Fruit fly (Drosophila melanogaster) whole organism, embryonic: Measurements from ENCODE around the gene Cyt-c1L.
A peak's percentile ranks its signal among the peaks of the same experiment; 100 is the strongest.

ENCODE experiments used
- Abd-B ChIP-seq: fragments of 200-800 bp; sonication (Bioruptor generic); optimal IDR thresholded peaks from 2 replicates; lab custom pipeline; 2018; ENCODE audit warnings: missing biosample characterization, mild to moderate bottlenecking, missing genetic modification characterization, moderate library complexity
- Aef1 ChIP-seq: fragments of 200-800 bp; sonication (Bioruptor generic); IDR thresholded peaks from 3 replicates; pipeline ENCODE4 v1.3.6; 2022; ENCODE audit warnings: missing biosample characterization, missing genetic modification characterization
- Antp ChIP-seq: fragments of 200-800 bp; sonication (Bioruptor generic); optimal IDR thresholded peaks from 3 replicates; lab custom pipeline; 2016; ENCODE audit warnings: missing biosample characterization, missing genetic modification characterization
- Atf3 ChIP-seq: fragments of 200-800 bp; sonication (Bioruptor generic); optimal IDR thresholded peaks from 3 replicates; lab custom pipeline; 2016; ENCODE audit warnings: missing biosample characterization, missing genetic modification characterization
- Blimp-1 ChIP-seq: fragments of 200-800 bp; sonication (Bioruptor generic); optimal IDR thresholded peaks from 3 replicates; lab custom pipeline; 2018; ENCODE audit warnings: missing biosample characterization, missing genetic modification characterization, mild to moderate bottlenecking, moderate library complexity, missing genetic modification reagents
- CG11504 ChIP-seq: fragments of 200-800 bp; sonication (Bioruptor generic); optimal IDR thresholded peaks from 3 replicates; lab custom pipeline; 2019; ENCODE audit warnings: missing biosample characterization, mild to moderate bottlenecking, missing genetic modification characterization, moderate library complexity
- CG15479 ChIP-seq: fragments of 200-800 bp; sonication (Bioruptor generic); optimal IDR thresholded peaks from 3 replicates; lab custom pipeline; 2019; ENCODE audit warnings: missing biosample characterization, mild to moderate bottlenecking, missing genetic modification characterization, moderate library complexity
- CG16863 ChIP-seq: fragments of 200-800 bp; sonication (Bioruptor generic); optimal IDR thresholded peaks from 3 replicates; lab custom pipeline; 2016; ENCODE audit warnings: missing biosample characterization, missing genetic modification characterization
- CG17612 ChIP-seq: fragments of 200-800 bp; sonication (Bioruptor generic); IDR thresholded peaks from 2 replicates; pipeline ENCODE4 v1.3.6; 2022; ENCODE audit warnings: missing biosample characterization, missing genetic modification characterization
- CG18011 ChIP-seq: fragments of 200-800 bp; sonication (Bioruptor generic); optimal IDR thresholded peaks from 2 replicates; lab custom pipeline; 2017; ENCODE audit warnings: missing biosample characterization, missing genetic modification characterization, mild to moderate bottlenecking, moderate library complexity, missing genotype
- CG1832 ChIP-seq: fragments of 200-800 bp; sonication (Bioruptor generic); optimal IDR thresholded peaks from 2 replicates; lab custom pipeline; 2017; ENCODE audit warnings: missing biosample characterization, mild to moderate bottlenecking, missing genetic modification characterization, inconsistent platforms
- CG2202 ChIP-seq: fragments of 200-800 bp; sonication (Bioruptor generic); optimal IDR thresholded peaks from 2 replicates; lab custom pipeline; 2018; ENCODE audit warnings: missing biosample characterization, mild to moderate bottlenecking, missing genetic modification characterization
- CG34422 ChIP-seq: fragments of 200-800 bp; sonication (Bioruptor generic); IDR thresholded peaks from 3 replicates; pipeline ENCODE4 v1.3.6; 2022; ENCODE audit warnings: missing biosample characterization, missing genetic modification characterization
- CG4404 ChIP-seq: fragments of 200-800 bp; sonication (Bioruptor generic); IDR thresholded peaks from 2 replicates; pipeline ENCODE4 v1.3.6; 2022; ENCODE audit warnings: missing biosample characterization, missing genetic modification characterization
- CG5245 ChIP-seq: fragments of 200-800 bp; sonication (Bioruptor generic); optimal IDR thresholded peaks from 3 replicates; lab custom pipeline; 2016; ENCODE audit warnings: missing biosample characterization, missing genetic modification characterization
- CG6254 ChIP-seq: fragments of 200-800 bp; sonication (Bioruptor generic); optimal IDR thresholded peaks from 3 replicates; lab custom pipeline; 2017; ENCODE audit warnings: mild to moderate bottlenecking, missing biosample characterization, missing genetic modification reagents, missing genetic modification characterization
- CG7745 ChIP-seq: fragments of 200-800 bp; sonication (Bioruptor generic); optimal IDR thresholded peaks from 2 replicates; lab custom pipeline; 2018; ENCODE audit warnings: missing biosample characterization, mild to moderate bottlenecking, missing genetic modification characterization, moderate library complexity
- CG8388 ChIP-seq: fragments of 200-800 bp; sonication (Bioruptor generic); optimal IDR thresholded peaks from 2 replicates; lab custom pipeline; 2019; ENCODE audit warnings: missing biosample characterization, mild to moderate bottlenecking, missing genetic modification characterization, moderate library complexity
- CG9609 ChIP-seq: fragments of 200-800 bp; sonication (Bioruptor generic); optimal IDR thresholded peaks from 3 replicates; lab custom pipeline; 2016; ENCODE audit warnings: missing biosample characterization, missing genetic modification characterization
- Camta ChIP-seq: fragments of 200-800 bp; sonication (Bioruptor generic); optimal IDR thresholded peaks from 2 replicates; lab custom pipeline; 2016; ENCODE audit warnings: missing biosample characterization, missing genetic modification characterization
- Doc2 ChIP-seq: fragments of 200-800 bp; sonication (Bioruptor generic); IDR thresholded peaks from 2 replicates; pipeline ENCODE4 v1.3.6; 2022; ENCODE audit warnings: missing biosample characterization, missing genetic modification characterization
- Drgx ChIP-seq: fragments of 200-800 bp; sonication (Bioruptor generic); IDR thresholded peaks from 2 replicates; pipeline ENCODE4 v1.3.6; 2022; ENCODE audit warnings: missing biosample characterization, missing genetic modification characterization
- GATAe ChIP-seq: fragments of 200-800 bp; sonication (Bioruptor generic); conservative IDR thresholded peaks from 2 replicates; pipeline ENCODE4 v1.3.6; 2022; ENCODE audit warnings: missing biosample characterization, missing genetic modification characterization
- Gug ChIP-seq: fragments of 200-800 bp; sonication (Bioruptor generic); IDR thresholded peaks from 4 replicates; pipeline ENCODE4 v1.3.6; 2022; ENCODE audit warnings: missing biosample characterization, missing genetic modification characterization
- Myb ChIP-seq: fragments of 200-800 bp; sonication (Bioruptor generic); optimal IDR thresholded peaks from 2 replicates; lab custom pipeline; 2016; ENCODE audit warnings: missing biosample characterization, missing genetic modification characterization
- Nf-YB ChIP-seq: fragments of 200-800 bp; sonication (Bioruptor generic); optimal IDR thresholded peaks from 3 replicates; lab custom pipeline; 2019; ENCODE audit warnings: missing biosample characterization, mild to moderate bottlenecking, missing genetic modification characterization, moderate library complexity
- Oaz ChIP-seq: fragments of 200-800 bp; sonication (Bioruptor generic); IDR thresholded peaks from 2 replicates; pipeline ENCODE4 v1.3.6; 2022; ENCODE audit warnings: missing biosample characterization, missing genetic modification characterization
- Sox102F ChIP-seq: fragments of 200-800 bp; sonication (Bioruptor generic); optimal IDR thresholded peaks from 2 replicates; lab custom pipeline; 2018; ENCODE audit warnings: missing biosample characterization, mild to moderate bottlenecking, missing genetic modification characterization, moderate library complexity
- Stat92E ChIP-seq, 3 experiments: fragments of >200 bp in 2 of 3; fragments of 200-800 bp in 1 of 3; sonication (Bioruptor generic) in 1 of 3; optimal IDR thresholded peaks; 2 replicates each; lab custom pipeline; 2017 to 2019; ENCODE audit warnings: missing biosample characterization in 3 of 3, missing genetic modification characterization in 3 of 3, mild to moderate bottlenecking in 1 of 3, moderate library complexity in 1 of 3
- TFAM ChIP-seq: fragments of 200-800 bp; sonication (Bioruptor generic); optimal IDR thresholded peaks from 2 replicates; lab custom pipeline; 2017; ENCODE audit warnings: missing biosample characterization, missing genetic modification characterization, inconsistent platforms
- ab ChIP-seq: fragments of 200-800 bp; sonication (Bioruptor generic); optimal IDR thresholded peaks from 2 replicates; lab custom pipeline; 2016; ENCODE audit warnings: missing biosample characterization, missing genetic modification characterization
- cad ChIP-seq: fragments of >200 bp; optimal IDR thresholded peaks from 2 replicates; lab custom pipeline; 2017; ENCODE audit warnings: missing biosample characterization, missing genetic modification characterization
- dimm ChIP-seq: fragments of 200-800 bp; sonication (Bioruptor generic); IDR thresholded peaks from 2 replicates; pipeline ENCODE4 v1.3.6; 2022; ENCODE audit warnings: missing biosample characterization, missing genetic modification characterization
- dmrt99B ChIP-seq: fragments of 200-800 bp; sonication (Bioruptor generic); optimal IDR thresholded peaks from 2 replicates; lab custom pipeline; 2018; ENCODE audit warnings: missing biosample characterization, mild to moderate bottlenecking, missing genetic modification characterization, moderate library complexity
- grau ChIP-seq: fragments of 200-800 bp; optimal IDR thresholded peaks from 3 replicates; lab custom pipeline; 2019; ENCODE audit warnings: missing biosample characterization, mild to moderate bottlenecking, missing genetic modification characterization, moderate library complexity
- hb ChIP-seq: fragments of 200-800 bp; sonication (Bioruptor generic); IDR thresholded peaks from 3 replicates; pipeline ENCODE4 v1.3.6; 2022; ENCODE audit warnings: missing biosample characterization, missing genetic modification characterization; ENCODE audit not compliant: partially characterized antibody
- hbn ChIP-seq: fragments of 200-800 bp; sonication (Bioruptor generic); IDR thresholded peaks from 2 replicates; pipeline ENCODE4 v1.3.6; 2022; ENCODE audit warnings: missing biosample characterization, missing genetic modification characterization; ENCODE audit not compliant: partially characterized antibody
- kah ChIP-seq: fragments of 200-800 bp; sonication (Bioruptor generic); optimal IDR thresholded peaks from 2 replicates; lab custom pipeline; 2018; ENCODE audit warnings: missing biosample characterization, mild to moderate bottlenecking, missing genetic modification characterization
- nau ChIP-seq: fragments of 200-800 bp; sonication (Bioruptor generic); optimal IDR thresholded peaks from 3 replicates; lab custom pipeline; 2017; ENCODE audit warnings: missing biosample characterization, mild to moderate bottlenecking, missing genetic modification characterization, missing genetic modification reagents
- pita ChIP-seq: fragments of 200-800 bp; sonication (Bioruptor generic); optimal IDR thresholded peaks from 2 replicates; lab custom pipeline; 2017; ENCODE audit warnings: missing biosample characterization, mild to moderate bottlenecking, missing genetic modification characterization
- rib ChIP-seq: fragments of 200-800 bp; sonication (Bioruptor generic); IDR thresholded peaks from 2 replicates; pipeline ENCODE4 v1.3.6; 2022; ENCODE audit warnings: missing biosample characterization, missing genetic modification characterization
- salm ChIP-seq: fragments of 200-800 bp; sonication (Bioruptor generic); optimal IDR thresholded peaks from 2 replicates; lab custom pipeline; 2018; ENCODE audit warnings: missing biosample characterization, mild to moderate bottlenecking, missing genetic modification characterization
- stc ChIP-seq: fragments of 200-800 bp; sonication (Bioruptor generic); IDR thresholded peaks from 2 replicates; pipeline ENCODE4 v1.3.6; 2022; ENCODE audit warnings: missing biosample characterization, missing genetic modification characterization

The Cyt-c1L gene

dm6 chr3R:29228745-29229448, 25.0 kb upstream of the Cyt-c1L start, which contains the start of gene Usp1 (continued):
- no peak for TF ChIP-seq CG1832 (GFP tag; lab: Kevin White, UChicago)
- TF ChIP-seq Gug (GFP tag; lab: Robert Waterston, UW): no peak
- no peak for TF ChIP-seq CG2202 (tag; lab: Kevin White, UChicago)
- TF ChIP-seq Blimp-1: peak; percentile 76
- TF ChIP-seq Antp (GFP tag; lab: Kevin White, UChicago): no peak
- peak; percentile 87 for TF ChIP-seq hbn (GFP tag; lab: Robert Waterston, UW)
- no peak for TF ChIP-seq CG7745 (tag; lab: Kevin White, UChicago)
- TF ChIP-seq CG34422 (GFP tag; lab: Robert Waterston, UW): peak; percentile 52; the same call in 1 of the 3 replicates
- peak; percentile 98 for TF ChIP-seq hb (GFP tag; lab: Robert Waterston, UW)

DNA sequence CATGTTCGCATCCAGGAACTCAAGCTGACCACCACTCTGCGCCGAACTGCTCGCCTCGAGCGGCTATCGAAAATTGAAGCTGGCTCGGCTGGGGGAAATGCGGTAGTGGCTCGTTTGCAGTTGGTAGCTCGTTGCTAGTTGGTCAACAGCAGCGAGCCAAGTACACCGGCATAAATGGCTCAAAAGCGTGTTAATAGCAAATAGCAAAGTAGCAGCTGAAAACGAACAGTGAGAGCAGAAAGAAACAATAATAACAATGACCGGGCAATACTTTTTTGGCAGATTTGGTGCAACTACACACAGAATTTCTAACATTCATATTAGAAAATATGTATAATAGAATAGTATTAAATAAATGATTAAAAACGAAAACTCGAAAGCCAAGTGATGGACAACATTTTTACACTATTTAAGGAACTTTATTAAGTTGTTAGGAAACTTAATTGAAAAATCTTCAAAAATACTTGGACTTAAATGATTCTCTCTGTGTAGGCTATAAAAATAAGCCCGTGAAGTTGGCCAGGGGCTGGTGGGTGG, 23.8 kb upstream of the Cyt-c1L start, which contains the start of gene CG14507:
TSS of gene CG14507 (minus strand) at position 51 of the 537 bp plus-strand sequence.
- TF ChIP-seq Drgx (GFP tag; lab: Robert Waterston, UW) (peak; percentile 8; the same call in 1 of the 2 replicates), GATAe (GFP tag; lab: Robert Waterston, UW) (no peak)
- TF ChIP-seq, all 482 proteins: peak for 1

dm6 chr3R:29222891-29223842, 19.2 kb upstream of the Cyt-c1L start, which contains the start of the genes Cisd2 and Brd8:
Cisd2 (minus strand) TSS chr3R:29223428.
Brd8 (plus strand) TSS chr3R:29223485.
- TF ChIP-seq dimm (GFP tag; lab: Robert Waterston, UW) (no peak), CG11504 (no peak), salm (tag; lab: Kevin White, UChicago) (no peak), TFAM (GFP tag; lab: Kevin White, UChicago) (no peak), dmrt99B (no peak), CG6254 (GFP tag; lab: Kevin White, UChicago) (no peak), kah (GFP tag; lab: Kevin White, UChicago) (no peak), CG5245 (GFP tag; lab: Kevin White, UChicago) (no peak), Abd-B (GFP tag; lab: Kevin White, UChicago) (peak; percentile 31), Doc2 (GFP tag; lab: Robert Waterston, UW) (no peak), CG18011 (no peak), rib (GFP tag; lab: Robert Waterston, UW) (no peak), Sox102F (GFP tag; lab: Kevin White, UChicago) (no peak), Nf-YB (GFP tag; lab: Kevin White, UChicago) (no peak), grau (tag; lab: Kevin White, UChicago) (peak; percentile 8), cad (no peak), Atf3 (GFP tag; lab: Kevin White, UChicago) (no peak), ab (GFP tag; lab: Kevin White, UChicago) (no peak), Aef1 (GFP tag; lab: Robert Waterston, UW) (no peak), CG4404 (GFP tag; lab: Robert Waterston, UW) (no peak), CG9609 (no peak), Camta (GFP tag; lab: Kevin White, UChicago) (no peak), pita (GFP tag; lab: Kevin White, UChicago) (no peak), stc (GFP tag; lab: Robert Waterston, UW) (no peak), Myb (peak; percentile 47), Oaz (GFP tag; lab: Robert Waterston, UW) (no peak), CG15479 (GFP tag; lab: Kevin White, UChicago) (no peak), CG8388 (GFP tag; lab: Kevin White, UChicago) (no peak), Stat92E (GFP tag; optimal IDR thresholded peaks at IDR 0.05; lab: Kevin White, UChicago) (peak in 1 of 3 experiments; percentile 6), nau (GFP tag; lab: Kevin White, UChicago) (no peak), CG17612 (GFP tag; lab: Robert Waterston, UW) (no peak), CG16863 (GFP tag; lab: Kevin White, UChicago) (no peak)
